Fruit fly (Drosophila melanogaster) whole organism, adult: ENCODE measurements around the gene CG12984.

Experiments
- CG11617 ChIP-seq: fragments of 200-800 bp; sonication (Bioruptor generic); optimal IDR thresholded peaks from 2 replicates; lab custom pipeline; 2017; ENCODE audit warnings: mild to moderate bottlenecking, missing biosample characterization, missing genetic modification reagents, missing genetic modification characterization
- CG12768 ChIP-seq: fragments of 200-800 bp; sonication (Bioruptor generic); optimal IDR thresholded peaks from 2 replicates; lab custom pipeline; 2017; ENCODE audit warnings: missing biosample characterization, missing genetic modification characterization, mild to moderate bottlenecking, moderate library complexity, missing genetic modification reagents
- CG14711 ChIP-seq: fragments of 200-800 bp; sonication (Bioruptor generic); optimal IDR thresholded peaks from 2 replicates; lab custom pipeline; 2018; ENCODE audit warnings: missing biosample characterization, mild to moderate bottlenecking, missing genetic modification characterization, moderate library complexity
- CG1620 ChIP-seq: fragments of 200-800 bp; sonication (Bioruptor generic); optimal IDR thresholded peaks from 2 replicates; lab custom pipeline; 2016; ENCODE audit warnings: missing biosample characterization, missing genetic modification characterization
- CG33017 ChIP-seq: fragments of 200-800 bp; sonication (Bioruptor generic); optimal IDR thresholded peaks from 2 replicates; lab custom pipeline; 2018; ENCODE audit warnings: missing biosample characterization, mild to moderate bottlenecking, missing genetic modification characterization, moderate library complexity
- CG5204 ChIP-seq: fragments of 200-800 bp; sonication (Bioruptor generic); optimal IDR thresholded peaks from 2 replicates; lab custom pipeline; 2016; ENCODE audit warnings: missing biosample characterization, missing genetic modification characterization
- CG7045 ChIP-seq: fragments of 200-800 bp; sonication (Bioruptor generic); optimal IDR thresholded peaks from 2 replicates; lab custom pipeline; 2017; ENCODE audit warnings: missing biosample characterization, mild to moderate bottlenecking, missing genetic modification characterization
- CG7101 ChIP-seq: fragments of 200-800 bp; sonication (Bioruptor generic); optimal IDR thresholded peaks from 2 replicates; lab custom pipeline; 2018; ENCODE audit warnings: missing biosample characterization, mild to moderate bottlenecking, missing genetic modification characterization, moderate library complexity
- Clk ChIP-seq: fragments of 200-800 bp; sonication (Bioruptor generic); optimal IDR thresholded peaks from 2 replicates; lab custom pipeline; 2017; ENCODE audit warnings: missing biosample characterization, missing genetic modification characterization
- Crg-1 ChIP-seq: fragments of 200-800 bp; sonication (Bioruptor generic); optimal IDR thresholded peaks from 2 replicates; lab custom pipeline; 2016; ENCODE audit warnings: missing biosample characterization, missing genetic modification characterization
- Hr96 ChIP-seq: fragments of 200-800 bp; sonication (Bioruptor generic); optimal IDR thresholded peaks from 2 replicates; lab custom pipeline; 2016; ENCODE audit warnings: missing biosample characterization, missing genetic modification characterization
- Mnt ChIP-seq: fragments of 200-800 bp; sonication (Bioruptor generic); optimal IDR thresholded peaks from 2 replicates; lab custom pipeline; 2016; ENCODE audit warnings: missing biosample characterization, mild to moderate bottlenecking, missing genetic modification characterization
- bab1 ChIP-seq: fragments of 200-800 bp; sonication (Bioruptor generic); optimal IDR thresholded peaks from 3 replicates; lab custom pipeline; 2019; ENCODE audit warnings: missing biosample characterization, mild to moderate bottlenecking, missing genetic modification characterization, moderate library complexity
- cic ChIP-seq: fragments of 200-800 bp; sonication (Bioruptor generic); optimal IDR thresholded peaks from 2 replicates; lab custom pipeline; 2017; ENCODE audit warnings: missing biosample characterization, mild to moderate bottlenecking, missing genetic modification characterization, moderate library complexity
- cnc ChIP-seq, 2 experiments: fragments of >200 bp; optimal IDR thresholded peaks; 2 replicates each; lab custom pipeline; 2017
- kay ChIP-seq: fragments of 200-800 bp; sonication (Bioruptor generic); peaks from one replicate; lab custom pipeline; 2016; ENCODE audit warnings: missing biosample characterization, missing genetic modification characterization, borderline replicate concordance
- ovo ChIP-seq: fragments of 200-800 bp; sonication (Bioruptor generic); optimal IDR thresholded peaks from 2 replicates; lab custom pipeline; 2016; ENCODE audit warnings: missing biosample characterization, missing genetic modification characterization
- pad ChIP-seq: fragments of 200-800 bp; sonication (Bioruptor generic); optimal IDR thresholded peaks from 3 replicates; lab custom pipeline; 2017; ENCODE audit warnings: missing biosample characterization, missing genetic modification characterization, mild to moderate bottlenecking, moderate library complexity, missing genetic modification reagents
- tj ChIP-seq: fragments of 200-800 bp; sonication (Bioruptor generic); optimal IDR thresholded peaks from 3 replicates; lab custom pipeline; 2017; ENCODE audit warnings: missing biosample characterization, mild to moderate bottlenecking, missing genetic modification characterization, moderate library complexity
- toe ChIP-seq: fragments of 200-800 bp; sonication (Bioruptor generic); optimal IDR thresholded peaks from 2 replicates; lab custom pipeline; 2016; ENCODE audit warnings: missing biosample characterization, missing genetic modification characterization

Gene CG12984

dm6 chr3L:20991373-20991772, at the start of gene CG12984:
Gene CG12984 (plus strand): TSS chr3L:20991673.
- TF ChIP-seq CG7101 (tag; lab: Kevin White, UChicago) (no peak), toe (no peak), cic (GFP tag; lab: Kevin White, UChicago) (no peak), CG12768 (no peak), bab1 (GFP tag; lab: Kevin White, UChicago) (no peak), CG11617 (no peak), ovo (GFP tag; lab: Kevin White, UChicago) (no peak), CG1620 (GFP tag; lab: Kevin White, UChicago) (no peak), pad (GFP tag; lab: Kevin White, UChicago) (no peak), Hr96 (GFP tag; lab: Kevin White, UChicago) (no peak), CG5204 (GFP tag; lab: Kevin White, UChicago) (no peak), Clk (GFP tag; lab: Kevin White, UChicago) (no peak), Crg-1 (GFP tag; lab: Kevin White, UChicago) (no peak), Mnt (no peak), CG33017 (no peak)

- TF ChIP-seq Crg-1 (GFP tag; lab: Kevin White, UChicago) (no peak), pad (GFP tag; lab: Kevin White, UChicago) (no peak), CG7101 (tag; lab: Kevin White, UChicago) (no peak), Hr96 (GFP tag; lab: Kevin White, UChicago) (no peak), CG33017 (no peak), ovo (GFP tag; lab: Kevin White, UChicago) (no peak), CG11617 (no peak), bab1 (GFP tag; lab: Kevin White, UChicago) (no peak), CG7045 (no peak), tj (GFP tag; lab: Kevin White, UChicago) (no peak), Mnt (no peak), Clk (GFP tag; lab: Kevin White, UChicago) (no peak), CG5204 (GFP tag; lab: Kevin White, UChicago) (no peak), CG14711 (tag; lab: Kevin White, UChicago) (no peak), CG1620 (GFP tag; lab: Kevin White, UChicago) (no peak), cic (GFP tag; lab: Kevin White, UChicago) (no peak), toe (no peak), CG12768 (no peak)
Observed at dm6 chr3L:20942076-20942475, 49.4 kb upstream of the CG12984 start.

dm6 chr3L:20944180-20944579, 47.3 kb upstream of the CG12984 start:
- TF ChIP-seq CG7101 (tag; lab: Kevin White, UChicago) (no peak), cic (GFP tag; lab: Kevin White, UChicago) (no peak), CG12768 (no peak), CG1620 (GFP tag; lab: Kevin White, UChicago) (no peak), CG33017 (no peak), bab1 (GFP tag; lab: Kevin White, UChicago) (no peak), CG5204 (GFP tag; lab: Kevin White, UChicago) (no peak), tj (GFP tag; lab: Kevin White, UChicago) (no peak), CG14711 (tag; lab: Kevin White, UChicago) (no peak), Crg-1 (GFP tag; lab: Kevin White, UChicago) (no peak), Hr96 (GFP tag; lab: Kevin White, UChicago) (no peak), cnc (optimal IDR thresholded peaks at IDR 0.05; lab: Kevin White, UChicago) (no peak), toe (no peak), Mnt (no peak), Clk (GFP tag; lab: Kevin White, UChicago) (no peak)

- no peak for TF ChIP-seq cic (GFP tag; lab: Kevin White, UChicago)
- TF ChIP-seq bab1 (GFP tag; lab: Kevin White, UChicago) = no peak
- TF ChIP-seq pad (GFP tag; lab: Kevin White, UChicago) = no peak
- no peak for TF ChIP-seq kay (GFP tag; lab: Kevin White, UChicago)
- no peak for TF ChIP-seq Crg-1 (GFP tag; lab: Kevin White, UChicago)
- no peak for TF ChIP-seq CG14711 (tag; lab: Kevin White, UChicago)
- TF ChIP-seq CG12768 = no peak
- no peak for TF ChIP-seq tj (GFP tag; lab: Kevin White, UChicago)
Observed at dm6 chr3L:20946054-20946453, 45.4 kb upstream of the CG12984 start.

- TF ChIP-seq bab1 (GFP tag; lab: Kevin White, UChicago) (peak; percentile 22), Crg-1 (GFP tag; lab: Kevin White, UChicago) (no peak), cnc (optimal IDR thresholded peaks at IDR 0.05; lab: Kevin White, UChicago) (no peak), CG7101 (tag; lab: Kevin White, UChicago) (no peak), pad (GFP tag; lab: Kevin White, UChicago) (no peak), Hr96 (GFP tag; lab: Kevin White, UChicago) (no peak), tj (GFP tag; lab: Kevin White, UChicago) (peak; percentile 98), CG5204 (GFP tag; lab: Kevin White, UChicago) (no peak)
Observed at dm6 chr3L:20946944-20947343, 44.5 kb upstream of the CG12984 start.

dm6 chr3L:20948404-20948803, 43.1 kb upstream of the CG12984 start:
- TF ChIP-seq Crg-1 (GFP tag; lab: Kevin White, UChicago) = no peak
- no peak for TF ChIP-seq ovo (GFP tag; lab: Kevin White, UChicago)
- no peak for TF ChIP-seq cnc (optimal IDR thresholded peaks at IDR 0.05; lab: Kevin White, UChicago)
- TF ChIP-seq CG1620 (GFP tag; lab: Kevin White, UChicago) = no peak
- no peak for TF ChIP-seq Clk (GFP tag; lab: Kevin White, UChicago)
- TF ChIP-seq CG14711 (tag; lab: Kevin White, UChicago) = no peak
- no peak for TF ChIP-seq CG7101 (tag; lab: Kevin White, UChicago)
- TF ChIP-seq tj (GFP tag; lab: Kevin White, UChicago) = no peak
- no peak for TF ChIP-seq toe
